Fruit fly (Drosophila melanogaster): Measurements from ENCODE around the gene CG12347.

DNA sequence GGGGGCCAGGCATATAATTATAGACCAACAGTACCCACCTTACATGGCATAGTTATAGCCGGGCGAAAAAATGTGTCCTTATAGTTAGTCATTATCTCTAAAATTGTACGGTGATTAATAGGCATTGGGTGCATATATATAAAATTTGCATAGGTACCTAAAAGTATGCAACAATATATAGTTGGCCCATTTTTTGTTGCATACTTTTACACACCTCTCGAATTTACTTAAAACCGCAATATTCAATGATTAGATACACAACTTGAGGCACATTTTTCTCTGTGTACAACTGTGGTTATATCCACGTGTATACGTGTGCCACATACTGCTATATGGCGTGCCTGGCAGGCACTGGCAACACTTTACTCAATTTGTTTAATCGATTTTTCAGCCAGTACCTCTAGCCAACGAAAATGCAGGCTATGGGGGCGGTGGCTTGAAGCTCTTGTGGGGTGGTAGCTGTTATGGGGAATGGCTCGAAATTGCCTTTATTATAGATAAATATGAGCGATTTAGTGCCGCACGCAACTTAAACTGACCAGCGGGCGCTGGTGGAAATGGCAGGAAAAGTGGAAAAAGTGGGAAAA lies 26.5 kb downstream of the CG12347 start:
- no peak for TF ChIP-seq CTCF (optimal IDR thresholded peaks at IDR 0.05)
- no peak for TF ChIP-seq CG8478 (optimal IDR thresholded peaks at IDR 0.05)
